Fruit fly (Drosophila melanogaster) whole organism, embryonic: ENCODE data around the gene gogo.

Source experiments
- Antp ChIP-seq: fragments of 200-800 bp; sonication (Bioruptor generic); optimal IDR thresholded peaks from 3 replicates; lab custom pipeline; 2016; ENCODE audit warnings: missing biosample characterization, missing genetic modification characterization
- Atf6 ChIP-seq: fragments of 200-800 bp; sonication (Bioruptor generic); IDR thresholded peaks from 2 replicates; pipeline ENCODE4 v1.3.6; 2022; ENCODE audit warnings: missing biosample characterization, missing genetic modification characterization
- BtbVII ChIP-seq: fragments of 200-800 bp; sonication (Bioruptor generic); optimal IDR thresholded peaks from 3 replicates; lab custom pipeline; 2017; ENCODE audit warnings: missing biosample characterization, mild to moderate bottlenecking, missing genetic modification characterization
- CG10209 ChIP-seq: fragments of 200-800 bp; sonication (Bioruptor generic); optimal IDR thresholded peaks from 3 replicates; lab custom pipeline; 2017; ENCODE audit warnings: missing biosample characterization, mild to moderate bottlenecking, missing genetic modification characterization, missing genetic modification reagents
- CG1024 ChIP-seq: fragments of 200-800 bp; sonication (Bioruptor generic); IDR thresholded peaks from 2 replicates; pipeline ENCODE4 v1.3.6; 2022; ENCODE audit warnings: missing biosample characterization, missing genetic modification characterization
- CG10267 ChIP-seq: fragments of 200-800 bp; sonication (Bioruptor generic); optimal IDR thresholded peaks from 2 replicates; lab custom pipeline; 2018; ENCODE audit warnings: missing biosample characterization, mild to moderate bottlenecking, missing genetic modification characterization, moderate library complexity
- CG10543 ChIP-seq: fragments of 200-800 bp; sonication (Bioruptor generic); optimal IDR thresholded peaks from 3 replicates; lab custom pipeline; 2017; ENCODE audit warnings: missing biosample characterization, mild to moderate bottlenecking, missing genetic modification characterization, moderate library complexity
- CG10565 ChIP-seq: fragments of 200-800 bp; sonication (Bioruptor generic); optimal IDR thresholded peaks from 3 replicates; lab custom pipeline; 2016; ENCODE audit warnings: missing biosample characterization, mild to moderate bottlenecking, missing genetic modification characterization
- CG11093 ChIP-seq: fragments of 200-800 bp; sonication (Bioruptor generic); IDR thresholded peaks from 3 replicates; pipeline ENCODE4 v1.3.6; 2022; ENCODE audit warnings: missing biosample characterization, missing genetic modification characterization
- CG12104 ChIP-seq: fragments of 200-800 bp; sonication (Bioruptor generic); optimal IDR thresholded peaks from 3 replicates; lab custom pipeline; 2016; ENCODE audit warnings: missing biosample characterization, missing genetic modification characterization
- CG1233 ChIP-seq: fragments of 200-800 bp; sonication (Bioruptor generic); optimal IDR thresholded peaks from 4 replicates; lab custom pipeline; 2018; ENCODE audit warnings: missing biosample characterization, mild to moderate bottlenecking, missing genetic modification characterization
- CG15696 ChIP-seq: fragments of 200-800 bp; sonication (Bioruptor generic); optimal IDR thresholded peaks from 2 replicates; lab custom pipeline; 2019; ENCODE audit warnings: missing biosample characterization, mild to moderate bottlenecking, missing genetic modification characterization, moderate library complexity
- CG17328 ChIP-seq: fragments of 200-800 bp; sonication (Bioruptor generic); IDR thresholded peaks from 2 replicates; pipeline ENCODE4 v1.3.6; 2022; ENCODE audit warnings: missing biosample characterization, missing genetic modification characterization
- CG18599 ChIP-seq: fragments of 200-800 bp; sonication (Bioruptor generic); optimal IDR thresholded peaks from 3 replicates; lab custom pipeline; 2017; ENCODE audit warnings: missing biosample characterization, missing genetic modification characterization, mild to moderate bottlenecking, moderate library complexity, missing genetic modification reagents
- CG30431 ChIP-seq: fragments of 200-800 bp; sonication (Bioruptor generic); optimal IDR thresholded peaks from 2 replicates; lab custom pipeline; 2017; ENCODE audit warnings: missing biosample characterization, missing genetic modification characterization
- CG31224 ChIP-seq: fragments of 200-800 bp; sonication (Bioruptor generic); IDR thresholded peaks from 2 replicates; pipeline ENCODE4 v1.3.6; 2022; ENCODE audit warnings: missing biosample characterization, missing genetic modification characterization
- CG31365 ChIP-seq: fragments of 200-800 bp; sonication (Bioruptor generic); optimal IDR thresholded peaks from 2 replicates; lab custom pipeline; 2018; ENCODE audit warnings: missing biosample characterization, mild to moderate bottlenecking, missing genetic modification characterization
- CG31388 ChIP-seq: fragments of 200-800 bp; sonication (Bioruptor generic); optimal IDR thresholded peaks from 2 replicates; lab custom pipeline; 2016; ENCODE audit warnings: missing biosample characterization, missing genetic modification characterization
- CG32767 ChIP-seq: fragments of 200-800 bp; sonication (Bioruptor generic); IDR thresholded peaks from 2 replicates; pipeline ENCODE4 v1.3.6; 2022; ENCODE audit warnings: missing biosample characterization, missing genetic modification characterization
- CG3407 ChIP-seq: fragments of 200-800 bp; sonication (Bioruptor generic); optimal IDR thresholded peaks from 2 replicates; lab custom pipeline; 2018; ENCODE audit warnings: missing biosample characterization, mild to moderate bottlenecking, missing genetic modification characterization
- CG3995 ChIP-seq: fragments of 200-800 bp; sonication (Bioruptor generic); optimal IDR thresholded peaks from 3 replicates; lab custom pipeline; 2016; ENCODE audit warnings: missing biosample characterization, missing genetic modification characterization
- CG4282 ChIP-seq: fragments of 200-800 bp; sonication (Bioruptor generic); optimal IDR thresholded peaks from 2 replicates; lab custom pipeline; 2016; ENCODE audit warnings: missing biosample characterization, missing genetic modification characterization
- CG9727 ChIP-seq: fragments of 200-800 bp; sonication (Bioruptor generic); optimal IDR thresholded peaks from 3 replicates; lab custom pipeline; 2017; ENCODE audit warnings: missing biosample characterization, mild to moderate bottlenecking, missing genetic modification characterization
- CG9797 ChIP-seq: fragments of 200-800 bp; sonication (Bioruptor generic); optimal IDR thresholded peaks from 3 replicates; lab custom pipeline; 2018; ENCODE audit warnings: missing biosample characterization, mild to moderate bottlenecking, missing genetic modification characterization
- Dfd ChIP-seq, 2 experiments: fragments of >200 bp; optimal IDR thresholded peaks; 2 replicates each; lab custom pipeline; 2017; ENCODE audit warnings: missing biosample characterization in 2 of 2, missing genetic modification characterization in 2 of 2
- Dip3 ChIP-seq: fragments of 200-800 bp; sonication (Bioruptor generic); optimal IDR thresholded peaks from 3 replicates; lab custom pipeline; 2016; ENCODE audit warnings: missing biosample characterization, missing genetic modification characterization
- Fer1 ChIP-seq: fragments of 200-800 bp; sonication (Bioruptor generic); optimal IDR thresholded peaks from 2 replicates; lab custom pipeline; 2017; ENCODE audit warnings: missing biosample characterization, mild to moderate bottlenecking, missing genetic modification characterization
- Fer3 ChIP-seq: fragments of 200-800 bp; sonication (Bioruptor generic); optimal IDR thresholded peaks from 2 replicates; lab custom pipeline; 2018; ENCODE audit warnings: missing biosample characterization, mild to moderate bottlenecking, missing genetic modification characterization, moderate library complexity
- Hr39 ChIP-seq: fragments of >200 bp; optimal IDR thresholded peaks from 2 replicates; lab custom pipeline; 2017
- MTF-1 ChIP-seq: fragments of 200-800 bp; sonication (Bioruptor generic); optimal IDR thresholded peaks from 2 replicates; lab custom pipeline; 2018; ENCODE audit warnings: missing biosample characterization, mild to moderate bottlenecking, missing genetic modification characterization, borderline replicate concordance
- Nf-YC ChIP-seq: fragments of 200-800 bp; optimal IDR thresholded peaks from 3 replicates; lab custom pipeline; 2019; ENCODE audit warnings: missing biosample characterization, mild to moderate bottlenecking, missing genetic modification characterization, moderate library complexity
- Oli ChIP-seq: fragments of 200-800 bp; sonication (Bioruptor generic); optimal IDR thresholded peaks from 2 replicates; lab custom pipeline; 2018; ENCODE audit warnings: missing biosample characterization, mild to moderate bottlenecking, missing genetic modification characterization, moderate library complexity
- Sry-δ ChIP-seq: fragments of 200-800 bp; sonication (Bioruptor generic); optimal IDR thresholded peaks from 2 replicates; lab custom pipeline; 2016; ENCODE audit warnings: missing biosample characterization, missing genetic modification characterization
- Xbp1 ChIP-seq: fragments of 200-800 bp; sonication (Bioruptor generic); optimal IDR thresholded peaks from 3 replicates; lab custom pipeline; 2016; ENCODE audit warnings: missing biosample characterization, mild to moderate bottlenecking, missing genetic modification characterization
- dimm ChIP-seq: fragments of 200-800 bp; sonication (Bioruptor generic); IDR thresholded peaks from 2 replicates; pipeline ENCODE4 v1.3.6; 2022; ENCODE audit warnings: missing biosample characterization, missing genetic modification characterization
- emc ChIP-seq: fragments of 200-800 bp; sonication (Bioruptor generic); optimal IDR thresholded peaks from 2 replicates; lab custom pipeline; 2016; ENCODE audit warnings: missing biosample characterization, missing genetic modification characterization
- grn ChIP-seq: fragments of 200-800 bp; sonication (Bioruptor generic); optimal IDR thresholded peaks from 3 replicates; lab custom pipeline; 2017; ENCODE audit warnings: missing biosample characterization, missing genetic modification characterization
- lab ChIP-seq: fragments of 200-800 bp; sonication (Bioruptor generic); optimal IDR thresholded peaks from 3 replicates; lab custom pipeline; 2017; ENCODE audit warnings: missing biosample characterization, missing genetic modification characterization, mild to moderate bottlenecking, moderate library complexity, missing genetic modification reagents
- lilli ChIP-seq: fragments of 200-800 bp; sonication (Bioruptor generic); optimal IDR thresholded peaks from 3 replicates; lab custom pipeline; 2016; ENCODE audit warnings: missing biosample characterization, missing genetic modification characterization
- nau ChIP-seq: fragments of 200-800 bp; sonication (Bioruptor generic); optimal IDR thresholded peaks from 3 replicates; lab custom pipeline; 2017; ENCODE audit warnings: missing biosample characterization, mild to moderate bottlenecking, missing genetic modification characterization, missing genetic modification reagents
- odd ChIP-seq: fragments of 200-800 bp; sonication (Bioruptor generic); optimal IDR thresholded peaks from 2 replicates; lab custom pipeline; 2017; ENCODE audit warnings: missing biosample characterization, mild to moderate bottlenecking, missing genetic modification characterization
- pan ChIP-seq, 4 experiments: fragments of >200 bp in 3 of 4; fragments of 200-800 bp in 1 of 4; sonication (Bioruptor generic) in 1 of 4; optimal IDR thresholded peaks in 3 of 4; IDR thresholded peaks in 1 of 4; 2 replicates each; pipeline versions ENCODE4 v1.3.6 to Lab custom; 2017 to 2022; ENCODE audit warnings: missing biosample characterization in 2 of 4, missing genetic modification characterization in 2 of 4, mixed read lengths in 1 of 4
- ranshi ChIP-seq: fragments of 200-800 bp; sonication (Bioruptor generic); IDR thresholded peaks from 2 replicates; pipeline ENCODE4 v1.3.6; 2022; ENCODE audit warnings: missing biosample characterization, missing genetic modification characterization
- sd ChIP-seq: fragments of 200-800 bp; sonication (Bioruptor generic); optimal IDR thresholded peaks from 3 replicates; lab custom pipeline; 2018; ENCODE audit warnings: missing biosample characterization, mild to moderate bottlenecking, missing genetic modification characterization, moderate library complexity
- seq ChIP-seq: fragments of 200-800 bp; sonication (Bioruptor generic); IDR thresholded peaks from 2 replicates; pipeline ENCODE4 v1.3.6; 2022; ENCODE audit warnings: missing biosample characterization, missing genetic modification characterization
- stwl ChIP-seq: fragments of 200-800 bp; sonication (Bioruptor generic); optimal IDR thresholded peaks from 3 replicates; lab custom pipeline; 2018; ENCODE audit warnings: missing biosample characterization, mild to moderate bottlenecking, missing genetic modification characterization, moderate library complexity
- sug ChIP-seq: fragments of 200-800 bp; optimal IDR thresholded peaks from 2 replicates; lab custom pipeline; 2019; ENCODE audit warnings: missing biosample characterization, mild to moderate bottlenecking, missing genetic modification characterization, moderate library complexity
- tll ChIP-seq, 2 experiments: fragments of 200-800 bp in 1 of 2; fragments of >200 bp in 1 of 2; sonication (Bioruptor generic) in 1 of 2; optimal IDR thresholded peaks; 2 replicates each; lab custom pipeline; 2017 to 2019; ENCODE audit warnings: missing biosample characterization in 2 of 2, missing genetic modification characterization in 2 of 2, mild to moderate bottlenecking in 1 of 2, moderate library complexity in 1 of 2
- usp ChIP-seq: fragments of >200 bp; optimal IDR thresholded peaks from 2 replicates; lab custom pipeline; 2017; ENCODE audit warnings: missing biosample characterization, missing genetic modification characterization
- wdn ChIP-seq: fragments of 200-800 bp; sonication (Bioruptor generic); IDR thresholded peaks from 2 replicates; pipeline ENCODE4 v1.3.6; 2022; ENCODE audit warnings: missing biosample characterization, missing genetic modification characterization
- wek ChIP-seq: fragments of 200-800 bp; sonication (Bioruptor generic); optimal IDR thresholded peaks from 3 replicates; lab custom pipeline; 2018; ENCODE audit warnings: missing biosample characterization, mild to moderate bottlenecking, missing genetic modification characterization, moderate library complexity

gogo gene

dm6 chr3L:20221412-20221864 lies 73.5 kb downstream of the gogo start, which contains the start of gene CG17145 (continued):
- TF ChIP-seq CG15696 (tag; lab: Kevin White, UChicago), result no peak
- TF ChIP-seq Atf6 (GFP tag; lab: Robert Waterston, UW), result peak; percentile 68
- no peak for TF ChIP-seq Xbp1 (GFP tag; lab: Kevin White, UChicago)
- TF ChIP-seq Oli (tag; lab: Kevin White, UChicago), result peak; percentile 18
- no peak for TF ChIP-seq tll (GFP tag; optimal IDR thresholded peaks at IDR 0.05; lab: Kevin White, UChicago)
- peak; percentile 50 for TF ChIP-seq grn (GFP tag; lab: Kevin White, UChicago)
- TF ChIP-seq CG3407 (GFP tag; lab: Kevin White, UChicago), result no peak
- TF ChIP-seq CG10209, result peak; percentile 24
- no peak for TF ChIP-seq CG10267 (tag; lab: Kevin White, UChicago)
- TF ChIP-seq nau, result no peak
- TF ChIP-seq dimm, result no peak
- no peak for TF ChIP-seq CG31365
- peak; percentile 19 for TF ChIP-seq Fer3 (tag; lab: Kevin White, UChicago)
- TF ChIP-seq CG30431 (GFP tag; lab: Kevin White, UChicago), result no peak
- TF ChIP-seq MTF-1 (GFP tag; lab: Kevin White, UChicago), result no peak
- TF ChIP-seq Fer1 (GFP tag; lab: Kevin White, UChicago), result peak; percentile 49
- no peak for TF ChIP-seq CG4282
- peak; percentile 22 for TF ChIP-seq lilli (GFP tag; lab: Kevin White, UChicago)
- peak; percentile 7 for TF ChIP-seq CG9727 (GFP tag; lab: Kevin White, UChicago)
- TF ChIP-seq wdn, result no peak
- no peak for TF ChIP-seq CG31388 (GFP tag; lab: Kevin White, UChicago)
- TF ChIP-seq CG31224 (GFP tag; lab: Robert Waterston, UW), result no peak
- TF ChIP-seq Nf-YC (tag; lab: Kevin White, UChicago), result peak; percentile 25
- no peak for TF ChIP-seq seq (GFP tag; lab: Robert Waterston, UW)
- peak; percentile 6 for TF ChIP-seq BtbVII (GFP tag; lab: Kevin White, UChicago)
- peak; percentile 52 for TF ChIP-seq CG18599 (GFP tag; lab: Kevin White, UChicago)
- TF ChIP-seq CG12104 (GFP tag; lab: Kevin White, UChicago), result peak; percentile 15
- TF ChIP-seq stwl, result no peak
- TF ChIP-seq sd, result peak; percentile 18
- no peak for TF ChIP-seq Dip3 (GFP tag; lab: Kevin White, UChicago)
- no peak for TF ChIP-seq usp
- TF ChIP-seq CG10543 (GFP tag; lab: Kevin White, UChicago), result no peak
- peak; percentile 46 for TF ChIP-seq sug (tag; lab: Kevin White, UChicago)
- TF ChIP-seq Hr39 (lab: Kevin White, UChicago), result no peak
- no peak for TF ChIP-seq CG1024 (GFP tag; lab: Robert Waterston, UW)
- no peak for TF ChIP-seq Sry-δ (GFP tag; lab: Kevin White, UChicago)
- no peak for TF ChIP-seq CG17328
- TF ChIP-seq emc (GFP tag; lab: Kevin White, UChicago), result no peak
- TF ChIP-seq CG32767, result no peak
- no peak for TF ChIP-seq pan (optimal IDR thresholded peaks at IDR 0.05; lab: Kevin White, UChicago)
- no peak for TF ChIP-seq pan (GFP tag; optimal IDR thresholded peaks at IDR 0.05 in 1 of 2, IDR thresholded peaks at IDR 0.05 in 1 of 2)
- TF ChIP-seq Dfd (GFP tag; optimal IDR thresholded peaks at IDR 0.05; lab: Kevin White, UChicago), result no peak
- TF ChIP-seq CG3995 (GFP tag; lab: Kevin White, UChicago), result no peak
- TF ChIP-seq CG11093 (GFP tag; lab: Robert Waterston, UW), result no peak
- TF ChIP-seq wek (GFP tag; lab: Kevin White, UChicago), result no peak
- TF ChIP-seq ranshi, result no peak
- no peak for TF ChIP-seq CG1233 (GFP tag; lab: Kevin White, UChicago)
- TF ChIP-seq odd (GFP tag; lab: Kevin White, UChicago), result no peak
- TF ChIP-seq CG10565 (GFP tag; lab: Kevin White, UChicago), result no peak
- TF ChIP-seq lab (GFP tag; lab: Kevin White, UChicago), result peak; percentile 68
- TF ChIP-seq Antp (GFP tag; lab: Kevin White, UChicago), result no peak
- TF ChIP-seq CG9797 (GFP tag; lab: Kevin White, UChicago), result no peak
